7 worm cellular contexts compared by ENCODE assay signal in the genomic region with DNA sequence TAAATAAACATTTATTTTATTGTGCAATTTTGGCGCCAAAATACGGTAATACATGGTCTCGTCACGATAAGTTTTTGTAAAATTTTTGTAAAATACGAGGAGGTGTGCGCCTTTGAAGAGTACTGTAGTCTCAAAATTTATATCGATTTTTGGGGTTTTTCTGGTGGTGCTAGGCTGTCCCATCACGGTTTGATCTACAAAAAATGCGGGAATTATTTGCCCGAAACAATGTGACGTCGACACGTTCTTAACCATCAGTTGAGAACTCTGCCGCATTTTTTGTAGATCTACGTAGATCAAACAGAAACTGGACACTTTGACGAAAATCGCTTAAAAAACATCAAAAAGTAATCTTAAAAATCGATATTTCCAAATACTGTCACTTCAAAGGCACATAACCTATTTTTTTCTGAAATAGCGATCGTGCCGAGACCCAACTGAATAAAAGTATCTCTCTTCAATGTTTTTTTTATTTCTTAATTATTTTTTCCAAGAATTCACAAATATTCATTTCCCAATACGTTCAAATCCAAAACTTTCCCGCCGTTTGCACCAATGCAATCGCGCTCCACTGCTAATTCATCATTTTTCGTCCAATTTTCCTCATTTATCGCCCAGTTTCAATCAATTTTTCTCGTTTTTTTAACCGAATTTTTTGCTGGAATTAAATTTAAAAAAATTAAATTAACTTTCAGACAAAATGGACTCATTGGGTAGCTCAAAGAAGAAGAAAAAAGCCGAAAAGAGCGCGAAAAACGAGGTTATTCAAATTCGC.
A peak's percentile ranks its signal among the peaks of the same experiment; 100 is the strongest.
TF ChIP-seq lines count a peak whose summit lies in the region.

Gene pqn-80, plus strand, starts transcription at position 694 of the 775 bp plus-strand sequence.

TF ChIP-seq in whole organism, L1 larva, 84 proteins besides CTCF, POLR2A, EP300 and RAD21 (continues in another document):
- TF ChIP-seq C04F5.9 (tag; optimal IDR thresholded peaks at IDR 0.05; lab: Kevin White, UChicago), result no peak
- TF ChIP-seq nhr-90 (tag; optimal IDR thresholded peaks at IDR 0.05; lab: Kevin White, UChicago; ENCODE audit: poor library complexity), result peak; percentile 52
- no peak for TF ChIP-seq unc-62 (GFP tag; optimal IDR thresholded peaks at IDR 0.05; lab: Kevin White, UChicago)
- no peak for TF ChIP-seq tlp-1 (tag; optimal IDR thresholded peaks at IDR 0.05; lab: Kevin White, UChicago)
- TF ChIP-seq nhr-77 (tag; optimal IDR thresholded peaks at IDR 0.05; lab: Kevin White, UChicago), result peak; percentile 1
- TF ChIP-seq egl-27 (tag; optimal IDR thresholded peaks at IDR 0.05; lab: Kevin White, UChicago), result no peak
- no peak for TF ChIP-seq mab-9 (GFP tag; IDR thresholded peaks at IDR 0.05; lab: Robert Waterston, UW)
- TF ChIP-seq fkh-4 (tag; optimal IDR thresholded peaks at IDR 0.05; lab: Kevin White, UChicago; ENCODE audit: borderline replicate concordance), result peak; percentile 16
- peak; percentile 18 for TF ChIP-seq irx-1 (tag; optimal IDR thresholded peaks at IDR 0.05; lab: Kevin White, UChicago)
- no peak for TF ChIP-seq alr-1 (tag; optimal IDR thresholded peaks at IDR 0.05; lab: Kevin White, UChicago; ENCODE audit: borderline replicate concordance)
- TF ChIP-seq hpl-2 (GFP tag; optimal IDR thresholded peaks at IDR 0.05; lab: Kevin White, UChicago), result no peak

TF ChIP-seq in whole organism, L2 larva, 48 proteins besides CTCF, POLR2A, EP300 and RAD21 (continues in another document):
- TF ChIP-seq nhr-25 (tag; optimal IDR thresholded peaks at IDR 0.05; lab: Kevin White, UChicago), result peak; percentile 47
- peak; percentile 79 for TF ChIP-seq unc-55 (GFP tag; optimal IDR thresholded peaks at IDR 0.05; lab: Kevin White, UChicago)
- peak; percentile 54 for TF ChIP-seq sem-4 (tag; optimal IDR thresholded peaks at IDR 0.05; lab: Kevin White, UChicago)
- TF ChIP-seq F13H6.1 (tag; optimal IDR thresholded peaks at IDR 0.05; lab: Kevin White, UChicago), result peak; percentile 38
- no peak for TF ChIP-seq aly-2 (tag; optimal IDR thresholded peaks at IDR 0.05; lab: Kevin White, UChicago)
- TF ChIP-seq nhr-21 (tag; optimal IDR thresholded peaks at IDR 0.05; lab: Kevin White, UChicago), result peak; percentile 5
- no peak for TF ChIP-seq R02D3.7 (tag; optimal IDR thresholded peaks at IDR 0.05; lab: Kevin White, UChicago)
- TF ChIP-seq lsy-2 (tag; optimal IDR thresholded peaks at IDR 0.05; lab: Kevin White, UChicago), result peak; percentile 53 to 82
- TF ChIP-seq nhr-129 (tag; optimal IDR thresholded peaks at IDR 0.05; lab: Kevin White, UChicago), result peak; percentile 52
- TF ChIP-seq ztf-11 (tag; optimal IDR thresholded peaks at IDR 0.05; lab: Kevin White, UChicago), result no peak
- peak; percentile 50 for TF ChIP-seq sma-3 (GFP tag; optimal IDR thresholded peaks at IDR 0.05; lab: Kevin White, UChicago)
- TF ChIP-seq lin-13 (GFP tag; optimal IDR thresholded peaks at IDR 0.05; lab: Kevin White, UChicago), result peak; percentile 61

TF ChIP-seq in whole organism, L3 larva, 47 proteins besides CTCF, POLR2A, EP300 and RAD21:
- TF ChIP-seq ztf-4 (tag; optimal IDR thresholded peaks at IDR 0.05; lab: Kevin White, UChicago) (no peak), daf-12 (tag; optimal IDR thresholded peaks at IDR 0.05; lab: Kevin White, UChicago) (no peak), skn-1 (tag; optimal IDR thresholded peaks at IDR 0.05; lab: Kevin White, UChicago) (no peak), nhr-23 (tag; optimal IDR thresholded peaks at IDR 0.05; lab: Kevin White, UChicago) (peak; percentile 54), hmg-11 (tag; optimal IDR thresholded peaks at IDR 0.05; lab: Kevin White, UChicago) (peak; percentile 41), nhr-25 (tag; optimal IDR thresholded peaks at IDR 0.05; lab: Kevin White, UChicago) (peak; percentile 28), ceh-28 (tag; optimal IDR thresholded peaks at IDR 0.05; lab: Kevin White, UChicago) (peak; percentile 11), lin-15B (tag; optimal IDR thresholded peaks at IDR 0.05; lab: Kevin White, UChicago) (peak; percentile 68), nhr-11 (tag; optimal IDR thresholded peaks at IDR 0.05; lab: Kevin White, UChicago) (no peak), nfya-1 (tag; optimal IDR thresholded peaks at IDR 0.05; lab: Kevin White, UChicago; ENCODE audit: insufficient read depth) (peak; percentile 71), pha-4 (tag; optimal IDR thresholded peaks at IDR 0.05; lab: Kevin White, UChicago) (peak; percentile 67)
TF ChIP-seq in whole organism, L3 larva: peak in this region for 7.

TF ChIP-seq in whole organism, L4 larva, 104 proteins besides CTCF, POLR2A, EP300 and RAD21 (continues in another document):
- no peak for TF ChIP-seq nhr-77 (tag; optimal IDR thresholded peaks at IDR 0.05; lab: Kevin White, UChicago)
- TF ChIP-seq daf-19 (GFP tag; conservative IDR thresholded peaks at IDR 0.05; lab: Robert Waterston, UW), result no peak
- TF ChIP-seq D1046.2 (GFP tag; IDR thresholded peaks at IDR 0.05; lab: Robert Waterston, UW), result no peak
- TF ChIP-seq T26A8.4 (GFP tag; IDR thresholded peaks at IDR 0.05; lab: Robert Waterston, UW), result 0 out of 2 replicates have a peak, but pooled peaks have one; percentile 21
- TF ChIP-seq fkh-10 (GFP tag; optimal IDR thresholded peaks at IDR 0.05; lab: Kevin White, UChicago), result peak; percentile 24
- TF ChIP-seq lin-29 (GFP tag; IDR thresholded peaks at IDR 0.05; lab: Robert Waterston, UW), result no peak
- TF ChIP-seq attf-4 (tag; optimal IDR thresholded peaks at IDR 0.05; lab: Kevin White, UChicago), result no peak
- 0 out of 2 replicates have a peak, but pooled peaks have one; percentile 38 for TF ChIP-seq Y48G9A.11 (GFP tag; IDR thresholded peaks at IDR 0.05; lab: Robert Waterston, UW)
- TF ChIP-seq mxl-2 (GFP tag; conservative IDR thresholded peaks at IDR 0.05; lab: Robert Waterston, UW), result no peak
- peak; percentile 94 for TF ChIP-seq dpl-1 (GFP tag; optimal IDR thresholded peaks at IDR 0.05; lab: Kevin White, UChicago)
- no peak for TF ChIP-seq ztf-7 (tag; optimal IDR thresholded peaks at IDR 0.05; lab: Kevin White, UChicago)
- TF ChIP-seq zfp-3 (GFP tag; conservative IDR thresholded peaks at IDR 0.05; lab: Robert Waterston, UW), result no peak

TF ChIP-seq in whole organism, late embryonic, 69 proteins besides CTCF, POLR2A, EP300 and RAD21:
- TF ChIP-seq nfya-1 (tag; optimal IDR thresholded peaks at IDR 0.05; lab: Kevin White, UChicago), result peak; percentile 30
- no peak for TF ChIP-seq npax-4 (tag; optimal IDR thresholded peaks at IDR 0.05; lab: Kevin White, UChicago)
- peak; percentile 71 for TF ChIP-seq unc-42 (tag; optimal IDR thresholded peaks at IDR 0.05; lab: Kevin White, UChicago)
- no peak for TF ChIP-seq C38D4.7 (GFP tag; optimal IDR thresholded peaks at IDR 0.05; lab: Kevin White, UChicago)
- no peak for TF ChIP-seq ceh-2 (tag; optimal IDR thresholded peaks at IDR 0.05; lab: Kevin White, UChicago)
- no peak for TF ChIP-seq pha-4 (tag; optimal IDR thresholded peaks at IDR 0.05; lab: Kevin White, UChicago)
- no peak for TF ChIP-seq gmeb-2 (tag; optimal IDR thresholded peaks at IDR 0.05; lab: Kevin White, UChicago)
- TF ChIP-seq hlh-15 (tag; optimal IDR thresholded peaks at IDR 0.05; lab: Kevin White, UChicago), result no peak
- TF ChIP-seq ceh-9 (tag; optimal IDR thresholded peaks at IDR 0.05; lab: Kevin White, UChicago), result no peak
- TF ChIP-seq syd-9 (tag; optimal IDR thresholded peaks at IDR 0.05; lab: Kevin White, UChicago), result no peak
- TF ChIP-seq ceh-45 (GFP tag; IDR thresholded peaks at IDR 0.05; lab: Robert Waterston, UW), result no peak
- no peak for TF ChIP-seq ceh-34 (tag; optimal IDR thresholded peaks at IDR 0.05; lab: Kevin White, UChicago)
TF ChIP-seq in whole organism, late embryonic: peak in this region for 2.

TF ChIP-seq in whole organism, mixed stage, embryonic, 35 proteins besides CTCF, POLR2A, EP300 and RAD21:
- TF ChIP-seq nhr-12 (tag; optimal IDR thresholded peaks at IDR 0.05; lab: Kevin White, UChicago) (no peak), ces-1 (GFP tag; optimal IDR thresholded peaks at IDR 0.05; lab: Kevin White, UChicago) (peak; percentile 81), ceh-83 (GFP tag; optimal IDR thresholded peaks at IDR 0.05; lab: Kevin White, UChicago) (peak; percentile 32), sptf-1 (tag; optimal IDR thresholded peaks at IDR 0.05; lab: Kevin White, UChicago) (peak; percentile 14), unc-120 (tag; optimal IDR thresholded peaks at IDR 0.05; lab: Kevin White, UChicago; ENCODE audit: poor library complexity, severe bottlenecking) (peak; percentile 4), ceh-39 (tag; optimal IDR thresholded peaks at IDR 0.05; lab: Kevin White, UChicago) (peak; percentile 70), sem-2 (GFP tag; optimal IDR thresholded peaks at IDR 0.05; lab: Kevin White, UChicago) (no peak), lsy-2 (tag; optimal IDR thresholded peaks at IDR 0.05; lab: Kevin White, UChicago) (peak; percentile 44), mep-1 (tag; optimal IDR thresholded peaks at IDR 0.05; lab: Kevin White, UChicago) (peak; percentile 42), nhr-237 (tag; optimal IDR thresholded peaks at IDR 0.05; lab: Kevin White, UChicago) (peak; percentile 36)

TF ChIP-seq in whole organism, young adult, 124 proteins besides CTCF, POLR2A, EP300 and RAD21 (continues in another document):
- TF ChIP-seq gei-17 (GFP tag; optimal IDR thresholded peaks at IDR 0.05; lab: Kevin White, UChicago) (no peak), F57A8.1 (GFP tag; optimal IDR thresholded peaks at IDR 0.05; lab: Kevin White, UChicago) (no peak), lsl-1 (GFP tag; optimal IDR thresholded peaks at IDR 0.05; lab: Kevin White, UChicago) (peak; percentile 49), F33H1.4 (GFP tag; IDR thresholded peaks at IDR 0.05; lab: Robert Waterston, UW) (0 out of 2 replicates have a peak, but pooled peaks have one; percentile 17), T26A5.8 (tag; optimal IDR thresholded peaks at IDR 0.05; lab: Kevin White, UChicago) (no peak), lin-35 (GFP tag; optimal IDR thresholded peaks at IDR 0.05; lab: Kevin White, UChicago) (peak in 1 of 3 experiments; percentile 86), bed-1 (GFP tag; IDR thresholded peaks at IDR 0.05; lab: Robert Waterston, UW) (no peak), F23B12.7 (tag; optimal IDR thresholded peaks at IDR 0.05; lab: Kevin White, UChicago; ENCODE audit: insufficient read depth) (no peak), B0019.2 (GFP tag; conservative IDR thresholded peaks at IDR 0.05; lab: Robert Waterston, UW) (no peak), efl-1 (GFP tag; optimal IDR thresholded peaks at IDR 0.05; lab: Kevin White, UChicago) (peak; percentile 68), ztf-28 (GFP tag; IDR thresholded peaks at IDR 0.05; lab: Robert Waterston, UW) (no peak), mcd-1 (GFP tag; IDR thresholded peaks at IDR 0.05; lab: Robert Waterston, UW) (peak; percentile 94), zim-3 (tag; optimal IDR thresholded peaks at IDR 0.05; lab: Kevin White, UChicago) (no peak), Y56A3A.18 (GFP tag; IDR thresholded peaks at IDR 0.05; lab: Robert Waterston, UW) (no peak), xnd-1 (tag; optimal IDR thresholded peaks at IDR 0.05; lab: Kevin White, UChicago) (peak; percentile 37), sea-2 (GFP tag; IDR thresholded peaks at IDR 0.05; lab: Robert Waterston, UW) (no peak), madf-6 (GFP tag; IDR thresholded peaks at IDR 0.05; lab: Robert Waterston, UW) (peak; percentile 53), egl-44 (GFP tag; IDR thresholded peaks at IDR 0.05; lab: Robert Waterston, UW) (no peak), Y67H2A.10 (GFP tag; conservative IDR thresholded peaks at IDR 0.05; lab: Robert Waterston, UW) (no peak), hrde-1 (tag; optimal IDR thresholded peaks at IDR 0.05; lab: Kevin White, UChicago; ENCODE audit: borderline replicate concordance) (no peak)
